Fruit fly (Drosophila melanogaster): Measurements from ENCODE around the gene CG5676.

Gene CG5676

dm6 chr2L:10299810-10300147 is 44.1 kb upstream of the CG5676 start, which contains the start of gene CYLD (continued):
- TF ChIP-seq so (GFP tag; IDR thresholded peaks at IDR 0.05) (no peak), H2.0 (GFP tag; IDR thresholded peaks at IDR 0.05) (peak; percentile 66), ara (GFP tag; IDR thresholded peaks at IDR 0.05) (peak; percentile 55; the same call in 1 of the 2 replicates), CkIIα-i1 (GFP tag; IDR thresholded peaks at IDR 0.05) (no peak), Dbx (GFP tag; IDR thresholded peaks at IDR 0.05) (peak; percentile 57; the same call in 1 of the 3 replicates), Adf1 (GFP tag; IDR thresholded peaks at IDR 0.05) (peak; percentile 40; the same call in 1 of the 2 replicates), Ets97D (GFP tag; optimal IDR thresholded peaks at IDR 0.05) (peak; percentile 25), CG6654 (GFP tag; optimal IDR thresholded peaks at IDR 0.05) (no peak), chn (GFP tag; optimal IDR thresholded peaks at IDR 0.05) (no peak), CG4617 (GFP tag; optimal IDR thresholded peaks at IDR 0.05; ENCODE audit: borderline replicate concordance) (peak; percentile 33), H15 (GFP tag; IDR thresholded peaks at IDR 0.05) (no peak), exex (tag; optimal IDR thresholded peaks at IDR 0.05) (no peak), CG13424 (tag; optimal IDR thresholded peaks at IDR 0.05) (peak; percentile 79), sc (optimal IDR thresholded peaks at IDR 0.05) (no peak), sc (GFP tag; optimal IDR thresholded peaks at IDR 0.05) (peak; percentile 13), gcm (GFP tag; optimal IDR thresholded peaks at IDR 0.05) (peak; percentile 73), CG32532 (GFP tag; IDR thresholded peaks at IDR 0.05) (peak; percentile 84; the same call in 1 of the 2 replicates), psq (GFP tag; optimal IDR thresholded peaks at IDR 0.05) (no peak), Doc3 (GFP tag; IDR thresholded peaks at IDR 0.05; ENCODE audit: partially characterized antibody) (no peak), CG4820 (GFP tag; optimal IDR thresholded peaks at IDR 0.05) (peak; percentile 60), crol (GFP tag; IDR thresholded peaks at IDR 0.05) (no peak), tll (GFP tag; optimal IDR thresholded peaks at IDR 0.05) (no peak), CG2202 (tag; optimal IDR thresholded peaks at IDR 0.05) (peak; percentile 46), CG14965 (GFP tag; optimal IDR thresholded peaks at IDR 0.05; ENCODE audit: borderline replicate concordance) (no peak), pb (GFP tag; optimal IDR thresholded peaks at IDR 0.05) (no peak), lilli (GFP tag; optimal IDR thresholded peaks at IDR 0.05) (peak; percentile 53), Sox102F (GFP tag; optimal IDR thresholded peaks at IDR 0.05) (peak; percentile 84), knrl (GFP tag; IDR thresholded peaks at IDR 0.05; ENCODE audit: partially characterized antibody) (no peak), CG15514 (GFP tag; optimal IDR thresholded peaks at IDR 0.05) (peak; percentile 66), Dref (GFP tag; IDR thresholded peaks at IDR 0.05) (peak; percentile 65), schlank (tag; optimal IDR thresholded peaks at IDR 0.05) (no peak), cas (GFP tag; IDR thresholded peaks at IDR 0.05) (no peak), gt (GFP tag; IDR thresholded peaks at IDR 0.05) (no peak), CG17359 (tag; optimal IDR thresholded peaks at IDR 0.05) (peak; percentile 77), br (optimal IDR thresholded peaks at IDR 0.05) (no peak), Sry-δ (GFP tag; optimal IDR thresholded peaks at IDR 0.05) (peak; percentile 39), Xbp1 (GFP tag; optimal IDR thresholded peaks at IDR 0.05) (peak; percentile 77), dimm (GFP tag; IDR thresholded peaks at IDR 0.05) (no peak), B-H1 (GFP tag; IDR thresholded peaks at IDR 0.05) (peak; percentile 61; the same call in 1 of the 3 replicates), CG7357 (GFP tag; IDR thresholded peaks at IDR 0.05) (0 out of 3 replicates have a peak, but pooled peaks have one; percentile 18), dati (GFP tag; IDR thresholded peaks at IDR 0.05) (no peak), Opbp (GFP tag; IDR thresholded peaks at IDR 0.05; ENCODE audit: partially characterized antibody) (no peak), CG2678 (tag; optimal IDR thresholded peaks at IDR 0.05) (peak; percentile 83), stwl (tag; optimal IDR thresholded peaks at IDR 0.05) (peak; percentile 67), CHES-1-like (GFP tag; optimal IDR thresholded peaks at IDR 0.05) (peak; percentile 27), bcd (GFP tag; optimal IDR thresholded peaks at IDR 0.05) (no peak), Blimp-1 (GFP tag; optimal IDR thresholded peaks at IDR 0.05) (peak; percentile 78), jing (GFP tag; optimal IDR thresholded peaks at IDR 0.05) (no peak), Side (GFP tag; optimal IDR thresholded peaks at IDR 0.05) (no peak), CG8765 (GFP tag; IDR thresholded peaks at IDR 0.05) (no peak), Hr3 (GFP tag; optimal IDR thresholded peaks at IDR 0.05) (peak; percentile 71), twi (tag; optimal IDR thresholded peaks at IDR 0.05) (peak; percentile 9)

Data from whole organism, embryonic.